Fruit fly (Drosophila melanogaster) whole organism, embryonic: Measurements from ENCODE around the gene Mtr3.

Source experiments
- Atf-2 ChIP-seq: fragments of 200-800 bp; sonication (Bioruptor generic); optimal IDR thresholded peaks from 2 replicates; lab custom pipeline; 2016; ENCODE audit warnings: missing biosample characterization, missing genetic modification characterization
- B-H2 ChIP-seq: fragments of 200-800 bp; sonication (Bioruptor generic); optimal IDR thresholded peaks from 2 replicates; lab custom pipeline; 2018; ENCODE audit warnings: missing biosample characterization, mild to moderate bottlenecking, missing genetic modification characterization
- Bdp1 ChIP-seq: fragments of 200-800 bp; sonication (Bioruptor generic); optimal IDR thresholded peaks from 3 replicates; lab custom pipeline; 2016; ENCODE audit warnings: missing biosample characterization, missing genetic modification characterization
- CG10565 ChIP-seq: fragments of 200-800 bp; sonication (Bioruptor generic); optimal IDR thresholded peaks from 3 replicates; lab custom pipeline; 2016; ENCODE audit warnings: missing biosample characterization, mild to moderate bottlenecking, missing genetic modification characterization
- CG14667 ChIP-seq: fragments of 200-800 bp; sonication (Bioruptor generic); IDR thresholded peaks from 2 replicates; pipeline ENCODE4 v1.3.6; 2022; ENCODE audit warnings: missing biosample characterization, missing genetic modification characterization
- CG15011 ChIP-seq: fragments of 200-800 bp; sonication (Bioruptor generic); optimal IDR thresholded peaks from 3 replicates; lab custom pipeline; 2018; ENCODE audit warnings: missing biosample characterization, mild to moderate bottlenecking, missing genetic modification characterization
- CG15073 ChIP-seq: fragments of 200-800 bp; sonication (Bioruptor generic); optimal IDR thresholded peaks from 2 replicates; lab custom pipeline; 2016; ENCODE audit warnings: missing biosample characterization, missing genetic modification characterization
- CG17328 ChIP-seq: fragments of 200-800 bp; sonication (Bioruptor generic); IDR thresholded peaks from 2 replicates; pipeline ENCODE4 v1.3.6; 2022; ENCODE audit warnings: missing biosample characterization, missing genetic modification characterization
- CG17359 ChIP-seq: fragments of 200-800 bp; sonication (Bioruptor generic); optimal IDR thresholded peaks from 3 replicates; lab custom pipeline; 2018; ENCODE audit warnings: missing biosample characterization, mild to moderate bottlenecking, missing genetic modification characterization, moderate library complexity
- CG18262 ChIP-seq: fragments of 200-800 bp; optimal IDR thresholded peaks from 3 replicates; lab custom pipeline; 2019; ENCODE audit warnings: missing biosample characterization, mild to moderate bottlenecking, missing genetic modification characterization, moderate library complexity
- CG3163 ChIP-seq: fragments of 200-800 bp; sonication (Bioruptor generic); optimal IDR thresholded peaks from 3 replicates; lab custom pipeline; 2016; ENCODE audit warnings: missing biosample characterization, missing genetic modification characterization
- CG34224 ChIP-seq: fragments of 200-800 bp; sonication (Bioruptor generic); IDR thresholded peaks from 3 replicates; pipeline ENCODE4 v1.3.6; 2022; ENCODE audit warnings: missing biosample characterization, missing genetic modification characterization; ENCODE audit not compliant: partially characterized antibody
- CG42726 ChIP-seq: fragments of 200-800 bp; sonication (Bioruptor generic); IDR thresholded peaks from 2 replicates; pipeline ENCODE4 v1.3.6; 2022; ENCODE audit warnings: missing biosample characterization, missing genetic modification characterization; ENCODE audit not compliant: partially characterized antibody
- CG4328 ChIP-seq: fragments of 200-800 bp; sonication (Bioruptor generic); optimal IDR thresholded peaks from 3 replicates; lab custom pipeline; 2017; ENCODE audit warnings: missing biosample characterization, missing genetic modification reagents, missing genetic modification characterization
- CG4360 ChIP-seq: fragments of 200-800 bp; sonication (Bioruptor generic); IDR thresholded peaks from 2 replicates; pipeline ENCODE4 v1.3.6; 2022; ENCODE audit warnings: missing biosample characterization, missing genetic modification characterization
- CG43689 ChIP-seq: fragments of 200-800 bp; sonication (Bioruptor generic); IDR thresholded peaks from 2 replicates; pipeline ENCODE4 v1.3.6; 2022; ENCODE audit warnings: missing biosample characterization, missing genetic modification characterization
- CG7556 ChIP-seq: fragments of 200-800 bp; sonication (Bioruptor generic); optimal IDR thresholded peaks from 2 replicates; lab custom pipeline; 2017; ENCODE audit warnings: missing biosample characterization, mild to moderate bottlenecking, missing genetic modification characterization
- Camta ChIP-seq: fragments of 200-800 bp; sonication (Bioruptor generic); optimal IDR thresholded peaks from 2 replicates; lab custom pipeline; 2016; ENCODE audit warnings: missing biosample characterization, missing genetic modification characterization
- E2f1 ChIP-seq: fragments of 200-800 bp; sonication (Bioruptor generic); IDR thresholded peaks from 2 replicates; pipeline ENCODE4 v1.3.6; 2022; ENCODE audit warnings: missing biosample characterization, missing genetic modification characterization
- Eip74EF ChIP-seq, 2 experiments: fragments of 200-800 bp in 1 of 2; fragments of >200 bp in 1 of 2; sonication (Bioruptor generic) in 1 of 2; optimal IDR thresholded peaks; 2 replicates each; lab custom pipeline; 2017 to 2019; ENCODE audit warnings: missing biosample characterization in 2 of 2, missing genetic modification characterization in 2 of 2, mild to moderate bottlenecking in 1 of 2, moderate library complexity in 1 of 2
- H15 ChIP-seq: fragments of 200-800 bp; sonication (Bioruptor generic); IDR thresholded peaks from 3 replicates; pipeline ENCODE4 v1.3.6; 2022; ENCODE audit warnings: missing biosample characterization, missing genetic modification characterization
- Hr51 ChIP-seq, 2 experiments: fragments of 200-800 bp; sonication (Bioruptor generic); optimal IDR thresholded peaks; 2 replicates in 1 of 2; 3 replicates in 1 of 2; lab custom pipeline; 2016 to 2018; ENCODE audit warnings: missing biosample characterization in 2 of 2, missing genetic modification characterization in 2 of 2, mild to moderate bottlenecking in 1 of 2, moderate library complexity in 1 of 2
- Hr78 ChIP-seq, 2 experiments: fragments of 200-800 bp in 1 of 2; fragments of >200 bp in 1 of 2; sonication (Bioruptor generic) in 1 of 2; optimal IDR thresholded peaks; 2 replicates each; lab custom pipeline; 2017 to 2019; ENCODE audit warnings: missing biosample characterization in 2 of 2, missing genetic modification characterization in 2 of 2, mild to moderate bottlenecking in 1 of 2, moderate library complexity in 1 of 2
- Lhr ChIP-seq: fragments of 200-800 bp; sonication (Bioruptor generic); optimal IDR thresholded peaks from 3 replicates; lab custom pipeline; 2017; ENCODE audit warnings: mild to moderate bottlenecking, missing biosample characterization, missing genetic modification reagents, missing genetic modification characterization
- Nf-YB ChIP-seq: fragments of 200-800 bp; sonication (Bioruptor generic); optimal IDR thresholded peaks from 3 replicates; lab custom pipeline; 2019; ENCODE audit warnings: missing biosample characterization, mild to moderate bottlenecking, missing genetic modification characterization, moderate library complexity
- Stat92E ChIP-seq, 3 experiments: fragments of >200 bp in 2 of 3; fragments of 200-800 bp in 1 of 3; sonication (Bioruptor generic) in 1 of 3; optimal IDR thresholded peaks; 2 replicates each; lab custom pipeline; 2017 to 2019; ENCODE audit warnings: missing biosample characterization in 3 of 3, missing genetic modification characterization in 3 of 3, mild to moderate bottlenecking in 1 of 3, moderate library complexity in 1 of 3
- Vsx1 ChIP-seq: fragments of 200-800 bp; sonication (Bioruptor generic); optimal IDR thresholded peaks from 2 replicates; lab custom pipeline; 2017; ENCODE audit warnings: missing biosample characterization, mild to moderate bottlenecking, missing genetic modification characterization, missing genetic modification reagents
- Xrp1 ChIP-seq: fragments of 200-800 bp; sonication (Bioruptor generic); IDR thresholded peaks from 2 replicates; pipeline ENCODE4 v1.3.6; 2022; ENCODE audit warnings: missing biosample characterization, missing genetic modification characterization
- ab ChIP-seq: fragments of 200-800 bp; sonication (Bioruptor generic); optimal IDR thresholded peaks from 2 replicates; lab custom pipeline; 2016; ENCODE audit warnings: missing biosample characterization, missing genetic modification characterization
- bowl ChIP-seq: fragments of 200-800 bp; sonication (Bioruptor generic); IDR thresholded peaks from 2 replicates; pipeline ENCODE4 v1.3.6; 2022; ENCODE audit warnings: missing biosample characterization, missing genetic modification characterization
- fru ChIP-seq: fragments of >200 bp; optimal IDR thresholded peaks from 2 replicates; lab custom pipeline; 2017
- grn ChIP-seq: fragments of 200-800 bp; sonication (Bioruptor generic); optimal IDR thresholded peaks from 3 replicates; lab custom pipeline; 2017; ENCODE audit warnings: missing biosample characterization, missing genetic modification characterization
- jing ChIP-seq: fragments of 200-800 bp; sonication (Bioruptor generic); optimal IDR thresholded peaks from 2 replicates; lab custom pipeline; 2018; ENCODE audit warnings: missing biosample characterization, mild to moderate bottlenecking, missing genetic modification characterization
- jumu ChIP-seq: fragments of 200-800 bp; sonication (Bioruptor generic); optimal IDR thresholded peaks from 3 replicates; lab custom pipeline; 2016; ENCODE audit warnings: missing biosample characterization, missing genetic modification characterization
- ken ChIP-seq: fragments of 200-800 bp; sonication (Bioruptor generic); IDR thresholded peaks from 3 replicates; pipeline ENCODE4 v1.3.6; 2022; ENCODE audit warnings: missing biosample characterization, missing genetic modification characterization
- odd ChIP-seq: fragments of 200-800 bp; sonication (Bioruptor generic); optimal IDR thresholded peaks from 2 replicates; lab custom pipeline; 2017; ENCODE audit warnings: missing biosample characterization, mild to moderate bottlenecking, missing genetic modification characterization
- pzg ChIP-seq: fragments of 200-800 bp; sonication (Bioruptor generic); optimal IDR thresholded peaks from 3 replicates; lab custom pipeline; 2018; ENCODE audit warnings: missing biosample characterization, mild to moderate bottlenecking, missing genetic modification characterization, moderate library complexity
- row ChIP-seq: fragments of 200-800 bp; sonication (Bioruptor generic); IDR thresholded peaks from 3 replicates; pipeline ENCODE4 v1.3.6; 2022; ENCODE audit warnings: missing biosample characterization, missing genetic modification characterization
- scrt ChIP-seq: fragments of 200-800 bp; sonication (Bioruptor generic); optimal IDR thresholded peaks from 2 replicates; lab custom pipeline; 2018; ENCODE audit warnings: missing biosample characterization, mild to moderate bottlenecking, missing genetic modification characterization, moderate library complexity
- so ChIP-seq: fragments of 200-800 bp; sonication (Bioruptor generic); IDR thresholded peaks from 3 replicates; pipeline ENCODE4 v1.3.6; 2022; ENCODE audit warnings: missing biosample characterization, missing genetic modification characterization
- sqz ChIP-seq: fragments of 200-800 bp; sonication (Bioruptor generic); optimal IDR thresholded peaks from 3 replicates; lab custom pipeline; 2018; ENCODE audit warnings: missing biosample characterization, mild to moderate bottlenecking, missing genetic modification characterization
- ssp ChIP-seq: fragments of 200-800 bp; sonication (Bioruptor generic); IDR thresholded peaks from 2 replicates; pipeline ENCODE4 v1.3.6; 2022; ENCODE audit warnings: missing biosample characterization, missing genetic modification characterization
- unpg ChIP-seq: fragments of 200-800 bp; sonication (Bioruptor generic); optimal IDR thresholded peaks from 3 replicates; lab custom pipeline; 2018; ENCODE audit warnings: missing biosample characterization, mild to moderate bottlenecking, missing genetic modification characterization, moderate library complexity
- wdn ChIP-seq: fragments of 200-800 bp; sonication (Bioruptor generic); IDR thresholded peaks from 2 replicates; pipeline ENCODE4 v1.3.6; 2022; ENCODE audit warnings: missing biosample characterization, missing genetic modification characterization
- wek ChIP-seq: fragments of 200-800 bp; sonication (Bioruptor generic); optimal IDR thresholded peaks from 3 replicates; lab custom pipeline; 2018; ENCODE audit warnings: missing biosample characterization, mild to moderate bottlenecking, missing genetic modification characterization, moderate library complexity
- wor ChIP-seq: fragments of 200-800 bp; sonication (Bioruptor generic); IDR thresholded peaks from 2 replicates; pipeline ENCODE4 v1.3.6; 2022; ENCODE audit warnings: missing biosample characterization, missing genetic modification characterization
- yki ChIP-seq: fragments of >200 bp; optimal IDR thresholded peaks from 3 replicates; lab custom pipeline; 2018
- z ChIP-seq: fragments of 200-800 bp; sonication (Bioruptor generic); IDR thresholded peaks from 3 replicates; pipeline ENCODE4 v1.3.6; 2022; ENCODE audit warnings: missing biosample characterization, missing genetic modification characterization

Gene Mtr3

DNA sequence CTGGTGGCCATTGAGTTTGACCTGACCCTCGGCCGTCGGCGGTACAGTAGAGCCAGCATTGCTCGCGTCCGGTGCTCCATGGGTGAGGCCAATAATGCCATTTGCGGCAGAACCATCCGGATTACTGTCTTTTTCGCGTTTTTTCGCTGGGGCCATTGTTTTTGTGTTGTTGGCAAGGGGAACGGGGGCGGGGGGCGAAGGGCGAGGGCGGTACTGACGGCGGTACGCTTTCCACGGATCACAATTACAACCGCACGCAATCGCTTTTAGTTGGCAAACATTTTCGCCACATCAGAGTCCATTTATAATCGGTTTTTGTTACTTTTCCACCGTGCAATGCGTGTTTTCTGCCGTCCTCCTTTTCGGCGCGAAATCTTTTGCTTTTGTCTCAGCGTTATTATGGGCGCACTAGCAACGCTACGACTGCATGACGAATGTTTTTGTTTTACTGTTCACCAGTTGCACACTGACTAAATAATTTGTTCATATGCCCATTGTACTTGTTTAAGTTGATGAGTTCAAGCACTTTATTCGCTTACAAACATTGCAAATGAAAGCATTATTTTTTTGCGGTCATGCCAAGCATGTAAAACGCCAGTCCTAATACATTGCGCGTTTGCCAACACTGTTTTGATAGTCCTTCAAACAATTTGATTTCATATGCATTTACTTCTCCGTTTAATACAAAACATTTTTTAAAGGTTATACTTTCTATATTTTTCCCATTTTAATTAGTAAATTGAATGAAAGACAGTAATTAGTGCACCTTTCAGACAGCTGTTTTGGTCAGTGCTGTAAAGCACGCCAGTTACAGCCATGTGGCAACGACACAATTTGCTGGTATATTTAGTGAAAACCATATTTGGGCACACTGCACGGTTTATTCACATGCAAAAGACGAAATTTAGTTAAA, 9.6 kb upstream of the Mtr3 start, which contains the start of gene Pfdn6 (continued):
- TF ChIP-seq pzg (GFP tag; lab: Kevin White, UChicago), result peak; percentile 85
- TF ChIP-seq jumu (GFP tag; lab: Kevin White, UChicago), result no peak
- peak; percentile 91 for TF ChIP-seq ken (GFP tag; lab: Robert Waterston, UW)
- TF ChIP-seq Hr51 (GFP tag; optimal IDR thresholded peaks at IDR 0.05; lab: Kevin White, UChicago), result peak; percentile 45 to 77
- TF ChIP-seq ab (GFP tag; lab: Kevin White, UChicago), result no peak
- peak; percentile 71 for TF ChIP-seq unpg (GFP tag; lab: Kevin White, UChicago)
- TF ChIP-seq CG3163 (GFP tag; lab: Kevin White, UChicago), result peak; percentile 39
- peak; percentile 62 for TF ChIP-seq Lhr (GFP tag; lab: Kevin White, UChicago)
- peak; percentile 87 for TF ChIP-seq wor (GFP tag; lab: Robert Waterston, UW)
- no peak for TF ChIP-seq yki (lab: Kevin White, UChicago)
- no peak for TF ChIP-seq Stat92E (GFP tag; optimal IDR thresholded peaks at IDR 0.05; lab: Kevin White, UChicago)
- TF ChIP-seq CG4360 (GFP tag; lab: Robert Waterston, UW), result 0 out of 2 replicates have a peak, but pooled peaks have one; percentile 34
- TF ChIP-seq CG4328 (GFP tag; lab: Kevin White, UChicago), result peak; percentile 34
- TF ChIP-seq grn (GFP tag; lab: Kevin White, UChicago), result no peak
- no peak for TF ChIP-seq sqz (GFP tag; lab: Kevin White, UChicago)
- no peak for TF ChIP-seq odd
- peak; percentile 65 for TF ChIP-seq B-H2
- TF ChIP-seq jing, result peak; percentile 39
- TF ChIP-seq CG43689 (GFP tag; lab: Robert Waterston, UW), result no peak
- peak; percentile 73 for TF ChIP-seq CG34224 (GFP tag; lab: Robert Waterston, UW)
- TF ChIP-seq fru (lab: Kevin White, UChicago), result no peak
- TF ChIP-seq scrt (GFP tag; lab: Kevin White, UChicago), result no peak
- peak; percentile 80 for TF ChIP-seq E2f1 (GFP tag; lab: Robert Waterston, UW)
- TF ChIP-seq Hr78 (GFP tag; optimal IDR thresholded peaks at IDR 0.05; lab: Kevin White, UChicago), result no peak
- peak; percentile 77 for TF ChIP-seq Atf-2
- peak; percentile 72 for TF ChIP-seq CG18262 (tag; lab: Kevin White, UChicago)
- no peak for TF ChIP-seq CG15073
- TF ChIP-seq CG10565 (GFP tag; lab: Kevin White, UChicago), result no peak
- TF ChIP-seq z, result no peak
- no peak for TF ChIP-seq Eip74EF (GFP tag; optimal IDR thresholded peaks at IDR 0.05; lab: Kevin White, UChicago)
- TF ChIP-seq CG7556 (GFP tag; lab: Kevin White, UChicago), result peak; percentile 64
- no peak for TF ChIP-seq CG14667
- no peak for TF ChIP-seq Vsx1 (GFP tag; lab: Kevin White, UChicago)
- TF ChIP-seq CG17328 (GFP tag; lab: Robert Waterston, UW), result peak; percentile 68
- TF ChIP-seq bowl (GFP tag; lab: Robert Waterston, UW), result 0 out of 2 replicates have a peak, but pooled peaks have one; percentile 19
- peak; percentile 82 for TF ChIP-seq Xrp1
- no peak; the same call in none of the 2 replicates for TF ChIP-seq wdn
- TF ChIP-seq ssp, result peak; percentile 69
- TF ChIP-seq CG15011, result no peak
- peak; percentile 86 for TF ChIP-seq row (GFP tag; lab: Robert Waterston, UW)
- TF ChIP-seq wek (GFP tag; lab: Kevin White, UChicago), result no peak
- TF ChIP-seq CG17359 (tag; lab: Kevin White, UChicago), result peak; percentile 59
- 0 out of 2 replicates have a peak, but pooled peaks have one; percentile 8 for TF ChIP-seq CG42726
- TF ChIP-seq Nf-YB (GFP tag; lab: Kevin White, UChicago), result peak; percentile 33
- TF ChIP-seq Camta (GFP tag; lab: Kevin White, UChicago), result peak; percentile 48
- peak; percentile 57; the same call in 1 of the 3 replicates for TF ChIP-seq H15 (GFP tag; lab: Robert Waterston, UW)
- TF ChIP-seq so (GFP tag; lab: Robert Waterston, UW), result peak; percentile 72; the same call in 1 of the 3 replicates
- TF ChIP-seq Bdp1 (GFP tag; lab: Kevin White, UChicago), result peak; percentile 78
